Worm (Caenorhabditis elegans): ENCODE measurements around the gene F22H10.11.

The F22H10.11 gene

ce11 chrX:16658309-16658708 is 29.5 kb downstream of the F22H10.11 start:
- TF ChIP-seq pha-4 (tag; optimal IDR thresholded peaks at IDR 0.05): no peak
- TF ChIP-seq elt-3 (tag; optimal IDR thresholded peaks at IDR 0.05): peak in 1 of 3 experiments; percentile 43

- no peak for TF ChIP-seq elt-3 (tag; optimal IDR thresholded peaks at IDR 0.05)
- TF ChIP-seq ztf-4 (tag; optimal IDR thresholded peaks at IDR 0.05): no peak
- TF ChIP-seq nhr-67 (tag; optimal IDR thresholded peaks at IDR 0.05): no peak
- TF ChIP-seq lsy-12 (tag; optimal IDR thresholded peaks at IDR 0.05): no peak
- peak; percentile 29 for TF ChIP-seq lin-39 (tag; optimal IDR thresholded peaks at IDR 0.05)
- no peak for TF ChIP-seq ceh-16 (tag; optimal IDR thresholded peaks at IDR 0.05)
- no peak for TF ChIP-seq hmg-11 (tag; optimal IDR thresholded peaks at IDR 0.05)
- TF ChIP-seq ama-1 (optimal IDR thresholded peaks at IDR 0.05): no peak
Measured at ce11 chrX:16655283-16655682, 32.6 kb downstream of the F22H10.11 start.

- TF ChIP-seq elt-3 (tag; optimal IDR thresholded peaks at IDR 0.05) (no peak), fkh-2 (tag; optimal IDR thresholded peaks at IDR 0.05) (no peak), ztf-11 (tag; optimal IDR thresholded peaks at IDR 0.05) (no peak), ztf-4 (tag; optimal IDR thresholded peaks at IDR 0.05) (no peak), egl-5 (tag; optimal IDR thresholded peaks at IDR 0.05) (no peak), R02D3.7 (tag; optimal IDR thresholded peaks at IDR 0.05) (no peak), pqm-1 (tag; optimal IDR thresholded peaks at IDR 0.05) (no peak), nhr-12 (tag; optimal IDR thresholded peaks at IDR 0.05) (no peak)
Measured at ce11 chrX:16650600-16650999, 37.2 kb downstream of the F22H10.11 start.

- no peak for TF ChIP-seq nfya-1 (tag; optimal IDR thresholded peaks at IDR 0.05; ENCODE audit: insufficient read depth)
- no peak for TF ChIP-seq egl-5 (tag; optimal IDR thresholded peaks at IDR 0.05)
- TF ChIP-seq eor-1 (tag; optimal IDR thresholded peaks at IDR 0.05): no peak
- TF ChIP-seq aly-2 (tag; optimal IDR thresholded peaks at IDR 0.05): no peak
- no peak for TF ChIP-seq ZK546.5 (tag; optimal IDR thresholded peaks at IDR 0.05)
- no peak for TF ChIP-seq ceh-9 (tag; optimal IDR thresholded peaks at IDR 0.05)
- no peak for TF ChIP-seq mdl-1 (tag; optimal IDR thresholded peaks at IDR 0.05)
- no peak for TF ChIP-seq nhr-67 (tag; optimal IDR thresholded peaks at IDR 0.05)
- no peak for TF ChIP-seq R02D3.7 (tag; optimal IDR thresholded peaks at IDR 0.05)
- no peak for TF ChIP-seq lin-39 (tag; optimal IDR thresholded peaks at IDR 0.05)
- TF ChIP-seq daf-12 (tag; optimal IDR thresholded peaks at IDR 0.05): no peak
- TF ChIP-seq unc-62 (GFP tag; optimal IDR thresholded peaks at IDR 0.05): no peak
- TF ChIP-seq nhr-237 (tag; optimal IDR thresholded peaks at IDR 0.05): no peak
- no peak for TF ChIP-seq nhr-43 (tag; optimal IDR thresholded peaks at IDR 0.05; ENCODE audit: poor library complexity, severe bottlenecking)
- no peak for TF ChIP-seq mml-1 (tag; optimal IDR thresholded peaks at IDR 0.05)
- TF ChIP-seq nhr-12 (tag; optimal IDR thresholded peaks at IDR 0.05): no peak
Measured at ce11 chrX:16648773-16649172, 39.1 kb downstream of the F22H10.11 start.

- TF ChIP-seq egl-27 (tag; optimal IDR thresholded peaks at IDR 0.05) (no peak), nhr-23 (tag; optimal IDR thresholded peaks at IDR 0.05) (peak; percentile 45)
Measured at ce11 chrX:16647222-16647621, 40.6 kb downstream of the F22H10.11 start.

ce11 chrX:16644889-16645288 is 43.0 kb downstream of the F22H10.11 start:
- TF ChIP-seq elt-2 (tag; optimal IDR thresholded peaks at IDR 0.05): peak; percentile 74
- no peak for TF ChIP-seq fkh-2 (tag; optimal IDR thresholded peaks at IDR 0.05)

- TF ChIP-seq nhr-76 (tag; optimal IDR thresholded peaks at IDR 0.05) (no peak), nhr-67 (tag; optimal IDR thresholded peaks at IDR 0.05) (no peak), nhr-11 (tag; optimal IDR thresholded peaks at IDR 0.05) (no peak), pha-4 (tag; optimal IDR thresholded peaks at IDR 0.05) (no peak), daf-12 (tag; optimal IDR thresholded peaks at IDR 0.05) (no peak), ZK546.5 (tag; optimal IDR thresholded peaks at IDR 0.05) (no peak), unc-62 (GFP tag; optimal IDR thresholded peaks at IDR 0.05) (no peak), ceh-9 (tag; optimal IDR thresholded peaks at IDR 0.05) (no peak), elt-1 (tag; optimal IDR thresholded peaks at IDR 0.05) (no peak)
Measured at ce11 chrX:16643246-16643645, 44.6 kb downstream of the F22H10.11 start.

All from whole organism, L3 larva.